Fruit fly (Drosophila melanogaster) whole organism, prepupa: ENCODE data around the gene CG34253.
A peak's percentile ranks its signal among the peaks of the same experiment; 100 is the strongest.

ENCODE experiments used
- CG10631 ChIP-seq: fragments of 200-800 bp; sonication (Bioruptor generic); optimal IDR thresholded peaks from 2 replicates; lab custom pipeline; 2016; ENCODE audit warnings: missing biosample characterization, missing genetic modification characterization
- CG10669 ChIP-seq: fragments of 200-800 bp; sonication (Bioruptor generic); optimal IDR thresholded peaks from 3 replicates; lab custom pipeline; 2018; ENCODE audit warnings: missing biosample characterization, mild to moderate bottlenecking, missing genetic modification characterization, moderate library complexity
- CG15336 ChIP-seq: fragments of 200-800 bp; sonication (Bioruptor generic); IDR thresholded peaks from 2 replicates; pipeline ENCODE4 v1.3.6; 2022; ENCODE audit warnings: missing biosample characterization, missing genetic modification characterization
- CG3032 ChIP-seq: fragments of 200-800 bp; optimal IDR thresholded peaks from 2 replicates; lab custom pipeline; 2019; ENCODE audit warnings: missing biosample characterization, mild to moderate bottlenecking, missing genetic modification characterization, moderate library complexity
- CG32006 ChIP-seq: fragments of 200-800 bp; sonication (Bioruptor generic); optimal IDR thresholded peaks from 3 replicates; lab custom pipeline; 2017; ENCODE audit warnings: missing biosample characterization, mild to moderate bottlenecking, missing genetic modification characterization
- Gug ChIP-seq: fragments of 200-800 bp; sonication (Bioruptor generic); IDR thresholded peaks from 2 replicates; pipeline ENCODE4 v1.3.6; 2022; ENCODE audit warnings: missing biosample characterization, missing genetic modification characterization
- Sox14 ChIP-seq: fragments of 200-800 bp; sonication (Bioruptor generic); optimal IDR thresholded peaks from 3 replicates; lab custom pipeline; 2016; ENCODE audit warnings: missing biosample characterization, missing genetic modification characterization
- Sox15 ChIP-seq: fragments of 200-800 bp; sonication (Bioruptor generic); optimal IDR thresholded peaks from 3 replicates; lab custom pipeline; 2016; ENCODE audit warnings: missing biosample characterization, missing genetic modification characterization
- dac ChIP-seq: fragments of 200-800 bp; sonication (Bioruptor generic); optimal IDR thresholded peaks from 2 replicates; lab custom pipeline; 2017; ENCODE audit warnings: missing biosample characterization, mild to moderate bottlenecking, missing genetic modification characterization
- lz ChIP-seq: fragments of 200-800 bp; sonication (Bioruptor generic); optimal IDR thresholded peaks from 3 replicates; lab custom pipeline; 2016; ENCODE audit warnings: missing biosample characterization, missing genetic modification characterization
- salr ChIP-seq, 2 experiments: fragments of 200-800 bp; sonication (Bioruptor generic); optimal IDR thresholded peaks; 3 replicates each; lab custom pipeline; 2016 to 2018; ENCODE audit warnings: missing biosample characterization in 2 of 2, missing genetic modification characterization in 2 of 2, mild to moderate bottlenecking in 1 of 2
- topi ChIP-seq: fragments of 200-800 bp; sonication (Bioruptor generic); optimal IDR thresholded peaks from 3 replicates; lab custom pipeline; 2016; ENCODE audit warnings: missing biosample characterization, missing genetic modification characterization

DNA sequence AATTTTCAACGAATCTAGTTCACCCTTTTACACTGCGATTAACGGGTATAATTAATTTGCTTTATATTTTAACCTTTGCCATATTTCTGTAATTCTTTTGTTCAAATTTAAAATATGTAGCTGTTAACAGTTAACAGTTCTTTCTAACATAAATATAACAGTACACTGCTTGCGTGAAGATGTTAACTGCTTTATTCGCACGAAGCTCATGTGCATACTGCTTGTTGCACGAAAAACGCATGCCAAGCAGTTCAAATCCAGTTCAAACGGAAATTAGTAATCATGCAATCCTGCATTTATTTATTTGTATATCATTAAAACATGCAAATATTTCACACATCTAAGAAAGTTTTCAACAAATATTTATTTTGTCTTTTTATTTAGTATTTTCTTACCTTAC lies 907 bp upstream of the CG34253 start:
- TF ChIP-seq lz (no peak), Gug (GFP tag; lab: Robert Waterston, UW) (no peak), CG15336 (GFP tag; lab: Robert Waterston, UW) (no peak), salr (GFP tag; optimal IDR thresholded peaks at IDR 0.05; lab: Kevin White, UChicago) (no peak), dac (GFP tag; lab: Kevin White, UChicago) (no peak), CG10631 (no peak), CG3032 (tag; lab: Kevin White, UChicago) (no peak), CG10669 (GFP tag; lab: Kevin White, UChicago) (no peak), Sox15 (no peak), CG32006 (no peak), Sox14 (GFP tag; lab: Kevin White, UChicago) (peak; percentile 51), topi (GFP tag; lab: Kevin White, UChicago) (no peak)
